Worm (Caenorhabditis elegans) whole organism, early embryonic: ENCODE measurements around the gene C25F9.5.

Experiments
- B0310.2 ChIP-seq: sonication (generic microtip); optimal IDR thresholded peaks from 2 replicates; lab custom pipeline; 2016; ENCODE audit warnings: mild to moderate bottlenecking, missing genetic modification characterization, missing compliant biosample characterization
- F13C5.2 ChIP-seq: sonication (generic microtip); optimal IDR thresholded peaks from 2 replicates; lab custom pipeline; 2017; ENCODE audit warnings: mild to moderate bottlenecking, missing genetic modification characterization, inconsistent platforms, missing compliant biosample characterization
- aly-1 ChIP-seq: sonication (generic microtip); optimal IDR thresholded peaks from 2 replicates; lab custom pipeline; 2016; ENCODE audit warnings: missing genetic modification characterization, missing compliant biosample characterization
- ama-1 ChIP-seq: fragments of 150-350 bp; optimal IDR thresholded peaks from 2 replicates; lab custom pipeline; 2014
- ceh-13 ChIP-seq: fragments of 200-800 bp; sonication (Bioruptor generic); optimal IDR thresholded peaks from 2 replicates; lab custom pipeline; 2018; ENCODE audit warnings: mild to moderate bottlenecking, missing genetic modification characterization, missing compliant biosample characterization
- ceh-36 ChIP-seq: sonication (generic microtip); optimal IDR thresholded peaks from 2 replicates; lab custom pipeline; 2016; ENCODE audit warnings: missing genetic modification characterization, inconsistent platforms, missing compliant biosample characterization
- ets-7 ChIP-seq: sonication (generic microtip); optimal IDR thresholded peaks from 2 replicates; lab custom pipeline; 2016; ENCODE audit warnings: missing genotype, missing genetic modification characterization, missing compliant biosample characterization
- flt-1 ChIP-seq: fragments of 200-800 bp; sonication (Bioruptor generic); IDR thresholded peaks from 2 replicates; pipeline ENCODE4 v1.3.6; 2022; ENCODE audit warnings: missing genetic modification characterization, missing compliant biosample characterization
- hmbx-1 ChIP-seq: sonication (generic microtip); optimal IDR thresholded peaks from 2 replicates; lab custom pipeline; 2016; ENCODE audit warnings: mild to moderate bottlenecking, missing genetic modification characterization, missing compliant biosample characterization
- hmg-4 ChIP-seq: fragments of 200-800 bp; sonication (Bioruptor generic); optimal IDR thresholded peaks from 2 replicates; lab custom pipeline; 2018; ENCODE audit warnings: mild to moderate bottlenecking, missing genetic modification characterization, missing compliant biosample characterization
- hnd-1 ChIP-seq: sonication (generic microtip); optimal IDR thresholded peaks from 2 replicates; lab custom pipeline; 2016; ENCODE audit warnings: missing genetic modification characterization, missing compliant biosample characterization
- pes-1 ChIP-seq: fragments of 200-800 bp; sonication (Bioruptor generic); IDR thresholded peaks from 2 replicates; pipeline ENCODE4 v1.3.6; 2022; ENCODE audit warnings: missing genetic modification reagents, missing genetic modification characterization, missing compliant biosample characterization
- scrt-1 ChIP-seq: fragments of 200-800 bp; sonication (Bioruptor generic); IDR thresholded peaks from 2 replicates; pipeline ENCODE4 v1.3.6; 2022; ENCODE audit warnings: missing genetic modification characterization, missing compliant biosample characterization
- sea-1 ChIP-seq: fragments of 200-800 bp; sonication (Bioruptor generic); conservative IDR thresholded peaks from 2 replicates; pipeline ENCODE4 v1.3.6; 2022; ENCODE audit warnings: missing genetic modification characterization, missing compliant biosample characterization
- tbx-11 ChIP-seq: fragments of 200-800 bp; sonication (Bioruptor generic); IDR thresholded peaks from 2 replicates; pipeline ENCODE4 v1.3.6; 2022; ENCODE audit warnings: missing genetic modification characterization, missing compliant biosample characterization
- tbx-37 ChIP-seq: fragments of 200-800 bp; sonication (Bioruptor generic); conservative IDR thresholded peaks from 2 replicates; pipeline ENCODE4 v1.3.6; 2022; ENCODE audit warnings: missing genetic modification reagents, missing genetic modification characterization, missing compliant biosample characterization
- tra-4 ChIP-seq: sonication (generic microtip); optimal IDR thresholded peaks from 2 replicates; lab custom pipeline; 2017; ENCODE audit warnings: missing genetic modification characterization, missing compliant biosample characterization

C25F9.5 gene

DNA sequence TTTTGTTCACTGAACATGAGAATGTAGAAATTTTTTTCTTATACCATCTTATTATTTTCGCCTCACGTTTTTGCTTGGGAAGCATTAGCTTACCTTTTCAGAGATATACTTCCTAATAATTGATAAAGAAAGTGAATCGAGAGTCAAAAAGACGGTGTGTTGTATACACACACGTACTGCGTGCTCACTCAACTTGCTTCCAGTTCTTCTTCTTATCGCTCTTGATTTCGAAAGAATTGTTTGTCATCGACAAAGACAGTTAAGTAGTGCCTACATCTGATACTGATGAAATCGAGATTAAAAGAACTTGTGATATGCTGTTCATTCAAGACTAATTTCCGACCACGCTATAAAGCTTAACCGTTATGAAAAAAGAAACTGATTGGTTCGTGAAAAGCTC lies at the start of gene C25F9.5:
Gene C25F9.5 (minus strand): TSS at position 195 of the 400 bp plus-strand sequence.
- TF ChIP-seq ceh-13 (GFP tag; lab: Kevin White, UChicago), result no peak
- no peak for TF ChIP-seq ceh-36 (tag; lab: Kevin White, UChicago)
- TF ChIP-seq sea-1 (GFP tag; lab: Robert Waterston, UW), result no peak
- no peak for TF ChIP-seq scrt-1
- no peak for TF ChIP-seq ets-7 (tag; lab: Kevin White, UChicago)
- TF ChIP-seq tra-4 (tag; lab: Kevin White, UChicago), result no peak
- no peak for TF ChIP-seq hmbx-1 (tag; lab: Kevin White, UChicago)
- TF ChIP-seq hnd-1, result no peak
- no peak for TF ChIP-seq ama-1 (lab: Kevin White, UChicago)

DNA sequence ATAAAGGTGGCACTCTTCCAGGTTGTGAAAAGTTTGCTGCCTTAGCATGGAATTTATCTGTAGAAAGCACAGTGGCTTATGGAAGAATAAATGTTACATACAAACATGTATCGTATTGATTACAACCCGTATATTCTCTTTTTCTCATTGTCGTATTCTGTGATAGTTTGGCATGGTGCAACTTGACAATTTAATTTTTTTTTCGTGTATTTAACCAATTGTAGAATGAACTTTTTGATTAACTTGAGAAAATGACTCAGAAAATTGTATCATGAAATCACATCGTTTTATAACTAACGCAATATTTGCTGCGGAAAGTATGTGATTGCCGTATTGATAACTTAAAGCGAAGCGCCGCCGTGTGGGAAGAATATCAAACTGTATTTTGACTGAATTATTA lies 46.5 kb upstream of the C25F9.5 start, which contains the start of gene Y43F8B.24:
Gene Y43F8B.24 (plus strand): TSS at position 301 of the 400 bp plus-strand sequence.
- TF ChIP-seq ama-1 (lab: Kevin White, UChicago) (no peak), F13C5.2 (tag; lab: Kevin White, UChicago) (no peak), pes-1 (GFP tag; lab: Robert Waterston, UW) (no peak), hmg-4 (GFP tag; lab: Kevin White, UChicago) (no peak), sea-1 (GFP tag; lab: Robert Waterston, UW) (no peak), hnd-1 (no peak), B0310.2 (tag; lab: Kevin White, UChicago) (no peak), flt-1 (GFP tag; lab: Robert Waterston, UW) (no peak), ceh-36 (tag; lab: Kevin White, UChicago) (no peak), scrt-1 (no peak), aly-1 (tag; lab: Kevin White, UChicago) (no peak), tra-4 (tag; lab: Kevin White, UChicago) (no peak), tbx-11 (GFP tag; lab: Robert Waterston, UW) (no peak), hmbx-1 (tag; lab: Kevin White, UChicago) (no peak), tbx-37 (GFP tag; lab: Robert Waterston, UW) (no peak), ceh-13 (GFP tag; lab: Kevin White, UChicago) (no peak), ets-7 (tag; lab: Kevin White, UChicago) (no peak)

DNA sequence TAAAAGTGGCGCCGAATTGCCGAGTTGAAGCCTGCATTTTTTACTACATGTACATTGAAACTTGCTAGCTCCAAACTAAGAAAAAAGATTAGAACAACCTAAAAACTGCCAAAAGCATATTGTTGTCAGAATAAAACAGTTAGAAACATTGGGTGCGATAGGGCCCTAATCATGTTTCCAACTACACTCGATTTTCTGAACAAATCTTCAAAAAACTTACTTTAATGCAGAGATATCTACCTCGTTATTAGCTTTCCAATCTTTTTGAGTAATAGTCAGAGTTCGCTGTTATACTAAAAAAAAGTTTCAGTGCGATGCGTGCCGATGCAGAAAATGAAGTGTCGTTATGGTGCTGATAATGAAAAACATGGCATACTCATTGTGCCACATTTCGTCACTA lies 45.0 kb upstream of the C25F9.5 start, which contains the start of the genes Y43F8B.13 and Y43F8B.14:
Gene Y43F8B.13 (plus strand): TSS at position 301 of the 400 bp plus-strand sequence.
Gene Y43F8B.14 (minus strand): TSS at position 322 of the 400 bp plus-strand sequence.
- TF ChIP-seq ceh-13 (GFP tag; lab: Kevin White, UChicago) (no peak), ama-1 (lab: Kevin White, UChicago) (no peak), aly-1 (tag; lab: Kevin White, UChicago) (no peak), flt-1 (GFP tag; lab: Robert Waterston, UW) (no peak), F13C5.2 (tag; lab: Kevin White, UChicago) (no peak), ceh-36 (tag; lab: Kevin White, UChicago) (no peak), tbx-11 (GFP tag; lab: Robert Waterston, UW) (no peak), hnd-1 (no peak), ets-7 (tag; lab: Kevin White, UChicago) (no peak), sea-1 (GFP tag; lab: Robert Waterston, UW) (no peak), hmbx-1 (tag; lab: Kevin White, UChicago) (no peak), B0310.2 (tag; lab: Kevin White, UChicago) (no peak), tbx-37 (GFP tag; lab: Robert Waterston, UW) (no peak)

DNA sequence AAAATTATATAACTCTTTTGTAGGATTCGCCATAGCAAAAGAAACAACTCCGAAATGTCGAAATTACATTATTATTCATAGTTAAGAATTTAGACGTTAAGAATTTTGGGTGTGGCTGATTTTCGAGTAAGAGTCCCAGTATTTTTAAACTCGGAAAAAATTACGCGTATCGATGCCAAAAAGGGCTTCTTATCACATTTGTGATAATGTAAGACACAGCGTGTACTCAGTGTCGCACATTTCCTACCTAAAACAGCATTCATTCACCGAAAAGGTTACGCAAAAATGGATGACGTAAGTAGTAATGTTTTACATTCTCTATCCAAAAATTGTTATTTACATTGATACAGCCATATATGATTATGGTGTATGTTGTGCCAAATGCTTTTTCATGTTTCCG lies 38.9 kb upstream of the C25F9.5 start, which contains the start of gene M04C3.5:
Gene M04C3.5 (plus strand): TSS at position 190 of the 400 bp plus-strand sequence.
- TF ChIP-seq scrt-1 (no peak), ama-1 (lab: Kevin White, UChicago) (no peak)

DNA sequence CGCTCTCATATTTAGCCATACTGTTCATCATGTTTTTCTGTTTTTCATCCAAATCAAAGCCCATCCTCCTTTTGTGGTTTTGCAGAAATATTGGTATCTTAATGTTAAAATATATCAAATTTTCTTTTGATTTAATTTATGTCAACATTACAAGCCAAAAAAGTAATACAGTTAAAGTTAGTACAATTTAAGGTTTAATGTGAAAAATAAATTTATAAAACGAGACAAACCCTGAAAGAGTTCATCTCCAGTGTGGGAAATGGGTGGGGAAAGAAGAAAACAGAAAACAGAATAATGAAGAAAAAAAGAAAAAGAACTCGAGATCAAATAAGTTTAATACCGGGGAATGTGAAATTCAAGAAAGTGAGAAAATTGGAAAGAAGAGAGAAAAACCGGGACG lies 38.1 kb upstream of the C25F9.5 start, which contains the start of gene M04C3.2:
Gene M04C3.2 (minus strand): TSS at position 101 of the 400 bp plus-strand sequence.
- TF ChIP-seq aly-1 (tag; lab: Kevin White, UChicago) (no peak), ceh-13 (GFP tag; lab: Kevin White, UChicago) (no peak), B0310.2 (tag; lab: Kevin White, UChicago) (no peak), tra-4 (tag; lab: Kevin White, UChicago) (no peak), tbx-11 (GFP tag; lab: Robert Waterston, UW) (no peak), sea-1 (GFP tag; lab: Robert Waterston, UW) (no peak), flt-1 (GFP tag; lab: Robert Waterston, UW) (no peak)

DNA sequence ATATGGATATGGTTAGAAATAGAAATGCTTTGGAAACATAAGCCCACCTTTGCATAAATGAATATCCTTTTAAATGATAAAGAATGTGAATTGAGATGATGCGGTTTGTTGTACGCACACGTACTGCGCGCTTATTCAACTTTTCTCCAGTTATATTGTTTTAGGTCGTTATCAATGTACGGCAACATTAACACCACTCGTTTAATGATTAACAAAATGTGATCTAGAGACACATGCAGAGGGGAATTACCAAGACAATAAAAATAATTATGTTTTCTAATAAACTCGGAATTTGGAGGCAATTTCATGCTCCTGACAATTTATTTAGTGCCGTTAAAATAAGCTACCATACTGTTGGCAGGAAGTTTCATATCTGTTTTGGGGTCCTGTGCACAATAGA lies 34.8 kb upstream of the C25F9.5 start, which contains the start of gene M04C3.1:
Gene M04C3.1 (minus strand): TSS at position 164 of the 400 bp plus-strand sequence.
- TF ChIP-seq aly-1 (tag; lab: Kevin White, UChicago) (no peak), hmbx-1 (tag; lab: Kevin White, UChicago) (no peak), hmg-4 (GFP tag; lab: Kevin White, UChicago) (no peak), flt-1 (GFP tag; lab: Robert Waterston, UW) (no peak), sea-1 (GFP tag; lab: Robert Waterston, UW) (no peak), tbx-11 (GFP tag; lab: Robert Waterston, UW) (no peak), scrt-1 (no peak), ceh-36 (tag; lab: Kevin White, UChicago) (no peak)

DNA sequence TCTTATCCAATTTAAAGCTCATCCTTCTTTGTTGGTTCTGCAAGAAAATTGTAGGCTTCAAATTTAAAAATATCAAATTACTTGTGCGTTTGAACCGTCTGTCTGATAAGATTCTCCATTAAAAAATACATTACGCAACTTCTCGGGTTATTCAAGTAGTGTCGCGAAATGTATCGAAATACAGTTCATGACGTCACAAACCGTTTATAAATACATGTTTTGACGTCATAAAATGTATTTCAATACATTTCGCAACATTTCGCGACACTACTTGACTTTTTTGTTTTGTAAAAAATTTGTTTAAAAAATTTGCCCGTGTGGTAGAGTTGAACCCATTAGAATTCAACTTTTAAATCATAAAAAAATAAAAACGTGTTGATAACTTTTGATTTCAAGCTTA lies 32.9 kb upstream of the C25F9.5 start:
- TF ChIP-seq B0310.2 (tag; lab: Kevin White, UChicago), result no peak
- no peak for TF ChIP-seq F13C5.2 (tag; lab: Kevin White, UChicago)

DNA sequence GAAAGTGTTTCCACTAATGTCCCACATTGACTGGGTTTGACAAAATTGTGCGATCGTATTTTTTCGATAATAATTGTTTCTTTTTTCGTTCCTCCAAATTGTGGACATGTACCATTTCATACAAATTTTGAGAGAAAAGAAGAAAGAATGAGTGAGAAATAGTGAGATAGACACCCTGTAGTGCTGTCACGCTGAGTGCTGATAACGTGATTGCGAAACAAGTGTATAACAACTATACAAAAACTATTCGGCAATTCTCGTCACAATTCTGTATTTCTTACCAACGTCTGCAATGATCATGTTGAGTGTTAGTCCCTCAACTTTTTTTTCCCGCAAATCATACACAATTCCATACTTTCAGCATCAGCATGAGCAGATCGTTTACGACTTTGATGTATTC lies 25.6 kb upstream of the C25F9.5 start, which contains the start of gene C25F9.14:
Gene C25F9.14 (plus strand): TSS at position 178 of the 400 bp plus-strand sequence.
- TF ChIP-seq pes-1 (GFP tag; lab: Robert Waterston, UW) (no peak), F13C5.2 (tag; lab: Kevin White, UChicago) (no peak), ceh-13 (GFP tag; lab: Kevin White, UChicago) (no peak)
